Worm (Caenorhabditis elegans): ENCODE measurements around the gene pezo-1.

The pezo-1 gene

ce11 chrIV:9343102-9343599, 23.2 kb downstream of the pezo-1 start, which contains the start of gene pigc-1:
Gene pigc-1, minus strand, starts transcription at chrIV:9343152.
- TF ChIP-seq unc-62 (GFP tag; optimal IDR thresholded peaks at IDR 0.05): no peak

ce11 chrIV:9341591-9341990, 24.7 kb downstream of the pezo-1 start, which contains the start of gene vps-26:
Gene vps-26, minus strand, starts transcription at chrIV:9341790.
- no peak for TF ChIP-seq unc-62 (GFP tag; optimal IDR thresholded peaks at IDR 0.05)

- no peak for TF ChIP-seq unc-62 (GFP tag; optimal IDR thresholded peaks at IDR 0.05)
These were observed 27.1 kb downstream of the pezo-1 start, which contains the start of gene T20D3.6 for ce11 chrIV:9339205-9339604. Gene T20D3.6, minus strand, starts transcription at chrIV:9339305.

- no peak for TF ChIP-seq unc-62 (GFP tag; optimal IDR thresholded peaks at IDR 0.05)
These were observed 29.7 kb downstream of the pezo-1 start, which contains the start of gene T20D3.5 for ce11 chrIV:9336538-9337090. Gene T20D3.5, plus strand, starts transcription at chrIV:9337040.

- no peak for TF ChIP-seq unc-62 (GFP tag; optimal IDR thresholded peaks at IDR 0.05)
These were observed 30.6 kb downstream of the pezo-1 start, which contains the start of the genes coa-4 and T20D3.14 for ce11 chrIV:9335552-9336251. Gene coa-4, minus strand, starts transcription at chrIV:9335602. Gene T20D3.14, minus strand, starts transcription at chrIV:9335909.

ce11 chrIV:9333007-9333406, 33.3 kb downstream of the pezo-1 start:
- TF ChIP-seq unc-62 (GFP tag; optimal IDR thresholded peaks at IDR 0.05): no peak

- no peak for TF ChIP-seq unc-62 (GFP tag; optimal IDR thresholded peaks at IDR 0.05)
These were observed 35.6 kb downstream of the pezo-1 start, which contains the start of gene nspg-7.1 for ce11 chrIV:9330755-9331154. Gene nspg-7.1, minus strand, starts transcription at chrIV:9330855.

ce11 chrIV:9327706-9328105, 38.6 kb downstream of the pezo-1 start, which contains the start of gene clec-183:
Gene clec-183, plus strand, starts transcription at chrIV:9328006.
- TF ChIP-seq unc-62 (GFP tag; optimal IDR thresholded peaks at IDR 0.05): no peak

- no peak for TF ChIP-seq unc-62 (GFP tag; optimal IDR thresholded peaks at IDR 0.05)
These were observed 42.3 kb downstream of the pezo-1 start, which contains the start of the genes nspg-11 and F49C12.15 for ce11 chrIV:9323989-9324506. Gene nspg-11, minus strand, starts transcription at chrIV:9324089. Gene F49C12.15, plus strand, starts transcription at chrIV:9324456.

ce11 chrIV:9322489-9322888, 43.8 kb downstream of the pezo-1 start:
- TF ChIP-seq unc-62 (GFP tag; optimal IDR thresholded peaks at IDR 0.05): no peak

- no peak for TF ChIP-seq unc-62 (GFP tag; optimal IDR thresholded peaks at IDR 0.05)
These were observed 45.1 kb downstream of the pezo-1 start, which contains the start of the genes F49C12.12 and vha-17 for ce11 chrIV:9321039-9321851. Gene F49C12.12, minus strand, starts transcription at chrIV:9321089. Gene vha-17, plus strand, starts transcription at chrIV:9321801.

- no peak for TF ChIP-seq unc-62 (GFP tag; optimal IDR thresholded peaks at IDR 0.05)
These were observed 46.3 kb downstream of the pezo-1 start for ce11 chrIV:9320023-9320422.

- no peak for TF ChIP-seq unc-62 (GFP tag; optimal IDR thresholded peaks at IDR 0.05)
These were observed 47.2 kb downstream of the pezo-1 start, which contains the start of the genes F49C12.11 and nemt-1 for ce11 chrIV:9319080-9319479. Gene F49C12.11, plus strand, starts transcription at chrIV:9319380. Gene nemt-1, minus strand, starts transcription at chrIV:9319439.

- no peak for TF ChIP-seq unc-62 (GFP tag; optimal IDR thresholded peaks at IDR 0.05)
These were observed 48.2 kb downstream of the pezo-1 start for ce11 chrIV:9318147-9318546.

- TF ChIP-seq unc-62 (GFP tag; optimal IDR thresholded peaks at IDR 0.05): no peak
These were observed 50.1 kb downstream of the pezo-1 start, which contains the start of the genes F49C12.9 and rpn-7 for ce11 chrIV:9316068-9316681. Gene F49C12.9, minus strand, starts transcription at chrIV:9316215. Gene rpn-7, plus strand, starts transcription at chrIV:9316631.

Measured in whole organism, dauer.